Worm (Caenorhabditis elegans): ENCODE data around the gene C25D7.9.
"Not testable (repeated sequence)": the region's sequence is repeated elsewhere in the genome, so short reads cannot be mapped to it uniquely, and the experiment has no call there.

- TF ChIP-seq nhr-77 (tag; optimal IDR thresholded peaks at IDR 0.05); ama-1 (optimal IDR thresholded peaks at IDR 0.05): not testable (repeated sequence)
Observed at ce11 chrV:15036769-15037168, 28.2 kb upstream of the C25D7.9 start, which contains the start of gene melo-3.
